Worm (Caenorhabditis elegans): Measurements from ENCODE around the gene pdzd-8.
A peak's percentile ranks its signal among the peaks of the same experiment; 100 is the strongest.

pdzd-8 gene

ce11 chrIV:8973249-8973958, 1.9 kb upstream of the pdzd-8 start, which contains the start of gene C53B4.3 (continued):
- no peak for TF ChIP-seq aly-2 (tag; optimal IDR thresholded peaks at IDR 0.05)
- no peak for TF ChIP-seq snpc-4 (tag; optimal IDR thresholded peaks at IDR 0.05)

- TF ChIP-seq lin-11 (tag; optimal IDR thresholded peaks at IDR 0.05) = no peak
- peak; percentile 10 for TF ChIP-seq crh-2 (tag; optimal IDR thresholded peaks at IDR 0.05)
- TF ChIP-seq sma-9 (GFP tag; optimal IDR thresholded peaks at IDR 0.05) = peak; percentile 36
- no peak for TF ChIP-seq sma-9 (tag; optimal IDR thresholded peaks at IDR 0.05)
- TF ChIP-seq unc-39 (tag; optimal IDR thresholded peaks at IDR 0.05) = no peak
- no peak for TF ChIP-seq ZK546.5 (tag; optimal IDR thresholded peaks at IDR 0.05)
- TF ChIP-seq fos-1 (tag; optimal IDR thresholded peaks at IDR 0.05) = no peak
- no peak for TF ChIP-seq aly-2 (tag; optimal IDR thresholded peaks at IDR 0.05)
- no peak for TF ChIP-seq nhr-77 (tag; optimal IDR thresholded peaks at IDR 0.05)
- no peak for TF ChIP-seq dmd-4 (tag; optimal IDR thresholded peaks at IDR 0.05)
- no peak for TF ChIP-seq sma-3 (GFP tag; optimal IDR thresholded peaks at IDR 0.05)
- no peak for TF ChIP-seq nhr-12 (tag; optimal IDR thresholded peaks at IDR 0.05)
- peak; percentile 42 for TF ChIP-seq nhr-129 (tag; optimal IDR thresholded peaks at IDR 0.05)
- peak; percentile 17 for TF ChIP-seq ztf-4 (tag; optimal IDR thresholded peaks at IDR 0.05)
- TF ChIP-seq lsy-2 (tag; optimal IDR thresholded peaks at IDR 0.05) = peak in 1 of 2 experiments; percentile 63
- peak; percentile 34 for TF ChIP-seq F13H6.1 (tag; optimal IDR thresholded peaks at IDR 0.05)
- peak; percentile 56 for TF ChIP-seq C34F6.9 (tag; optimal IDR thresholded peaks at IDR 0.05)
- no peak for TF ChIP-seq lin-39 (tag; optimal IDR thresholded peaks at IDR 0.05)
These were observed 589 bp upstream of the pdzd-8 start for ce11 chrIV:8974543-8975330.

- TF ChIP-seq ztf-4 (tag; optimal IDR thresholded peaks at IDR 0.05) = peak; percentile 27
- peak; percentile 32 for TF ChIP-seq C34F6.9 (tag; optimal IDR thresholded peaks at IDR 0.05)
- TF ChIP-seq F13H6.1 (tag; optimal IDR thresholded peaks at IDR 0.05) = peak; percentile 42
- TF ChIP-seq unc-39 (tag; optimal IDR thresholded peaks at IDR 0.05) = no peak
- peak in 1 of 2 experiments; percentile 61 for TF ChIP-seq lsy-2 (tag; optimal IDR thresholded peaks at IDR 0.05)
- TF ChIP-seq sma-9 (GFP tag; optimal IDR thresholded peaks at IDR 0.05) = peak; percentile 48
- no peak for TF ChIP-seq sma-9 (tag; optimal IDR thresholded peaks at IDR 0.05)
- TF ChIP-seq ztf-11 (tag; optimal IDR thresholded peaks at IDR 0.05) = no peak
- no peak for TF ChIP-seq R02D3.7 (tag; optimal IDR thresholded peaks at IDR 0.05)
- no peak for TF ChIP-seq Y55F3AM.14 (GFP tag; optimal IDR thresholded peaks at IDR 0.05)
- peak; percentile 39 for TF ChIP-seq nhr-129 (tag; optimal IDR thresholded peaks at IDR 0.05)
These were observed 2.7 kb downstream of the pdzd-8 start for ce11 chrIV:8978047-8978446.

ce11 chrIV:8979062-8979612, 3.8 kb downstream of the pdzd-8 start:
- no peak for TF ChIP-seq sma-9 (GFP tag; optimal IDR thresholded peaks at IDR 0.05)
- no peak for TF ChIP-seq sma-9 (tag; optimal IDR thresholded peaks at IDR 0.05)
- no peak for TF ChIP-seq mab-5 (tag; optimal IDR thresholded peaks at IDR 0.05)
- TF ChIP-seq peb-1 (tag; optimal IDR thresholded peaks at IDR 0.05) = no peak
- no peak for TF ChIP-seq unc-39 (tag; optimal IDR thresholded peaks at IDR 0.05)
- no peak for TF ChIP-seq nhr-11 (tag; optimal IDR thresholded peaks at IDR 0.05)
- TF ChIP-seq mbf-1 (tag; optimal IDR thresholded peaks at IDR 0.05) = no peak
- TF ChIP-seq lin-13 (GFP tag; optimal IDR thresholded peaks at IDR 0.05) = no peak

ce11 chrIV:8979695-8980094, 4.4 kb downstream of the pdzd-8 start, which contains the start of gene col-119:
TSS of gene col-119 (minus strand) at chrIV:8979795.
- no peak for TF ChIP-seq egl-27 (tag; optimal IDR thresholded peaks at IDR 0.05)
- TF ChIP-seq mab-5 (tag; optimal IDR thresholded peaks at IDR 0.05) = no peak
- no peak for TF ChIP-seq nhr-11 (tag; optimal IDR thresholded peaks at IDR 0.05)
- TF ChIP-seq nhr-21 (tag; optimal IDR thresholded peaks at IDR 0.05) = no peak
- no peak for TF ChIP-seq ztf-1 (GFP tag; conservative IDR thresholded peaks at IDR 0.05)
- no peak for TF ChIP-seq skn-1 (tag; optimal IDR thresholded peaks at IDR 0.05)
- no peak for TF ChIP-seq ceh-82 (tag; optimal IDR thresholded peaks at IDR 0.05)
- no peak for TF ChIP-seq lin-13 (GFP tag; optimal IDR thresholded peaks at IDR 0.05)
- TF ChIP-seq mdl-1 (tag; optimal IDR thresholded peaks at IDR 0.05) = no peak
- no peak for TF ChIP-seq Y55F3AM.14 (GFP tag; optimal IDR thresholded peaks at IDR 0.05)
- no peak for TF ChIP-seq fos-1 (tag; optimal IDR thresholded peaks at IDR 0.05)
- no peak for TF ChIP-seq nhr-237 (tag; optimal IDR thresholded peaks at IDR 0.05)
- no peak for TF ChIP-seq peb-1 (tag; optimal IDR thresholded peaks at IDR 0.05)
- TF ChIP-seq aly-2 (tag; optimal IDR thresholded peaks at IDR 0.05) = no peak
- TF ChIP-seq crh-2 (tag; optimal IDR thresholded peaks at IDR 0.05) = no peak
- TF ChIP-seq lin-11 (tag; optimal IDR thresholded peaks at IDR 0.05) = no peak
- no peak for TF ChIP-seq sma-9 (GFP tag; optimal IDR thresholded peaks at IDR 0.05)
- no peak for TF ChIP-seq sma-9 (tag; optimal IDR thresholded peaks at IDR 0.05)

Data from whole organism, L2 larva.